Worm (Caenorhabditis elegans) whole organism, L4/young adult: ENCODE results near the gene lact-7.

Experiments used
- W03F9.2 ChIP-seq: fragments of 150-350 bp; optimal IDR thresholded peaks from 2 replicates; lab custom pipeline; 2014; ENCODE audit warnings: missing biosample characterization, missing genetic modification characterization
- him-1 ChIP-seq: sonication (generic microtip); optimal IDR thresholded peaks from 2 replicates; lab custom pipeline; 2016; ENCODE audit warnings: missing genotype, missing genetic modification reagents, missing genetic modification characterization, missing compliant biosample characterization

DNA sequence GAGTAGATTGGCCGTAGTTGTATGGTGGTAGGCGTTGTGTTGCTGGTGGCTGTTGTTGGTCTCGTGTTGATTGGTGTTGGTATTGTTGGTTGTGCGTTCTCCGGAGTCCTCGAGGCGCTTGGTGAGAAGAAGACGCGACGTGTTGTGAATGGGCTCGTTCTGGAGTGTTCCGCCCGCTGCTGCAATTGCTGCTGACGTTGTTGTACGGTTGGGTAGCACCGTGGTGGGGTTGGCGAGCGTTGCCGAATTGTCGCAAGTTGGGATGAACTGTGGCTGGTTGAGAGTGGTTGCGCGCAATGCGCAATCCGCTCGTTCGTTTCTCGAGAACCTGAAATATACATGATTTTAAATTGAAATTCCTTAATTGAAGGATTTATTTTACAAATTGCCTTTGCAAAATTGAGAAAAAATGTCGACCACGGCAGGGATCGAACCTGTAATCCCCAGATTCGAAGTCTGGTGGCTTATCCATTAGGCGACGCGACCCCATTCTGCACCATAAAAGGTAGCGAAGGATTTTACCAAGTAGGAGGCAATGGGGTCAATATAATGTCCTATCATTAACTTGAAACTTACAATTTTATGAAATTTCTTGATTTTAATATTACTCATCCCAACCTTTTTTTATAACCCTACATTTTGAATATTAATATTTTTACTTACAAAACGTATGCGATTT, 47.4 kb downstream of the lact-7 start:
- TF ChIP-seq him-1 (tag; lab: Kevin White, UChicago) (no peak), W03F9.2 (no peak)
